Worm (Caenorhabditis elegans) whole organism, midembryonic: ENCODE results near the gene pph-4.2.

Experiments
- T22C8.4 ChIP-seq: fragments of 200-800 bp; sonication (Bioruptor generic); IDR thresholded peaks from 2 replicates; pipeline ENCODE4 v1.3.6; 2022; ENCODE audit warnings: missing genetic modification characterization, missing compliant biosample characterization
- cog-1 ChIP-seq: sonication (generic microtip); optimal IDR thresholded peaks from 2 replicates; lab custom pipeline; 2016; ENCODE audit warnings: missing genetic modification characterization, missing compliant biosample characterization
- flt-1 ChIP-seq: fragments of 200-800 bp; sonication (Bioruptor generic); IDR thresholded peaks from 2 replicates; pipeline ENCODE4 v1.3.6; 2022; ENCODE audit warnings: missing genetic modification characterization, missing compliant biosample characterization
- klf-2 ChIP-seq: fragments of 200-800 bp; sonication (Bioruptor generic); conservative IDR thresholded peaks from 2 replicates; pipeline ENCODE4 v1.3.6; 2022; ENCODE audit warnings: missing genetic modification reagents, missing genetic modification characterization, missing compliant biosample characterization
- med-1 ChIP-seq: sonication (generic microtip); optimal IDR thresholded peaks from 2 replicates; lab custom pipeline; 2017; ENCODE audit warnings: missing genetic modification characterization, mild to moderate bottlenecking, missing compliant biosample characterization, antibody characterized with exemption, missing genetic modification reagents; ENCODE audit not compliant: insufficient read depth
- ref-1 ChIP-seq: fragments of 200-800 bp; sonication (Bioruptor generic); conservative IDR thresholded peaks from 2 replicates; pipeline ENCODE4 v1.3.6; 2022; ENCODE audit warnings: missing genetic modification reagents, missing genetic modification characterization, missing compliant biosample characterization
- tab-1 ChIP-seq: fragments of 200-800 bp; sonication (Bioruptor generic); IDR thresholded peaks from 2 replicates; pipeline ENCODE4 v1.3.6; 2022; ENCODE audit warnings: missing genetic modification characterization, missing compliant biosample characterization
- ztf-23 ChIP-seq: fragments of 200-800 bp; sonication (Bioruptor generic); IDR thresholded peaks from 2 replicates; pipeline ENCODE4 v1.3.6; 2022; ENCODE audit warnings: missing genetic modification reagents, missing genetic modification characterization, missing compliant biosample characterization
- ztf-29 ChIP-seq: fragments of 200-800 bp; sonication (Bioruptor generic); IDR thresholded peaks from 2 replicates; pipeline ENCODE4 v1.3.6; 2022; ENCODE audit warnings: missing genetic modification reagents, missing genetic modification characterization, missing compliant biosample characterization

DNA sequence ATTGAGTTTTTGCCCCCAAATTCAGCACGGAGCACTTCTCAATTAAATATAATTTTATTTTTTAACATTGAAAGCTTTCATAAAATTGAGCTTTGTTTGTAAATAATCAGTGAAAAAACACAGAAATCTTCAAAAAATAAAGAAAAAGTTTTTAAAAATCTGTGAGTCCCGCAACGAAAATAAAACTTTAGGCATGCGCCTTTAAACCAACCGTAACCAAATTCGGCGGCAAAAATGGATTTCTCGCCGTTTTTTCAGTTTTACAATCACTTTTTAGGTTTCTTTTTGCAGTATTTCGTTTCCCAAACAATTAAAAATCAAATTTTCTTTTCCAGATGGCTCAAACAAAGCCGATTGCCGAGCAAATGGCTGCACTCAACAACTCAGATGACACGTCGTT is 49.5 kb upstream of the pph-4.2 start, which contains the start of gene pie-1:
- TF ChIP-seq tab-1 (GFP tag; lab: Robert Waterston, UW) (no peak), ref-1 (GFP tag; lab: Robert Waterston, UW) (no peak), klf-2 (GFP tag; lab: Robert Waterston, UW) (no peak), cog-1 (tag; lab: Kevin White, UChicago) (no peak), flt-1 (no peak), ztf-23 (GFP tag; lab: Robert Waterston, UW) (no peak), ztf-29 (GFP tag; lab: Robert Waterston, UW) (no peak), T22C8.4 (GFP tag; lab: Robert Waterston, UW) (no peak), med-1 (GFP tag; lab: Kevin White, UChicago) (no peak)
